Fruit fly (Drosophila melanogaster) whole organism, embryonic: Measurements from ENCODE around the gene fz3.

Source experiments
- Ada2b ChIP-seq: fragments of 200-800 bp; sonication (Bioruptor generic); IDR thresholded peaks from 2 replicates; pipeline ENCODE4 v1.3.6; 2022; ENCODE audit warnings: missing biosample characterization, missing genetic modification characterization
- B-H1 ChIP-seq: fragments of 200-800 bp; sonication (Bioruptor generic); IDR thresholded peaks from 3 replicates; pipeline ENCODE4 v1.3.6; 2022; ENCODE audit warnings: missing biosample characterization, missing genetic modification characterization
- BEAF-32 ChIP-seq: fragments of 200-800 bp; sonication (Bioruptor generic); optimal IDR thresholded peaks from 3 replicates; lab custom pipeline; 2017; ENCODE audit warnings: missing biosample characterization, missing genetic modification characterization, mild to moderate bottlenecking, moderate library complexity, missing genetic modification reagents
- Bdp1 ChIP-seq: fragments of 200-800 bp; sonication (Bioruptor generic); optimal IDR thresholded peaks from 3 replicates; lab custom pipeline; 2016; ENCODE audit warnings: missing biosample characterization, missing genetic modification characterization
- Bgb ChIP-seq: fragments of 200-800 bp; sonication (Bioruptor generic); IDR thresholded peaks from 2 replicates; pipeline ENCODE4 v1.3.6; 2022; ENCODE audit warnings: missing biosample characterization, missing genetic modification characterization; ENCODE audit not compliant: partially characterized antibody
- CG1024 ChIP-seq: fragments of 200-800 bp; sonication (Bioruptor generic); IDR thresholded peaks from 2 replicates; pipeline ENCODE4 v1.3.6; 2022; ENCODE audit warnings: missing biosample characterization, missing genetic modification characterization
- CG11398 ChIP-seq: fragments of 200-800 bp; sonication (Bioruptor generic); optimal IDR thresholded peaks from 2 replicates; lab custom pipeline; 2016; ENCODE audit warnings: missing biosample characterization, missing genetic modification characterization
- CG12769 ChIP-seq: fragments of 200-800 bp; sonication (Bioruptor generic); optimal IDR thresholded peaks from 2 replicates; lab custom pipeline; 2019; ENCODE audit warnings: missing biosample characterization, mild to moderate bottlenecking, missing genetic modification characterization, moderate library complexity
- CG14710 ChIP-seq: fragments of 200-800 bp; sonication (Bioruptor generic); optimal IDR thresholded peaks from 3 replicates; lab custom pipeline; 2019; ENCODE audit warnings: missing biosample characterization, mild to moderate bottlenecking, missing genetic modification characterization, moderate library complexity
- CG1529 ChIP-seq: fragments of 200-800 bp; sonication (Bioruptor generic); optimal IDR thresholded peaks from 3 replicates; lab custom pipeline; 2018; ENCODE audit warnings: missing biosample characterization, missing genetic modification characterization
- CG3065 ChIP-seq: fragments of 200-800 bp; sonication (Bioruptor generic); optimal IDR thresholded peaks from 2 replicates; lab custom pipeline; 2016; ENCODE audit warnings: missing biosample characterization, missing genetic modification characterization
- CG32532 ChIP-seq: fragments of 200-800 bp; sonication (Bioruptor generic); IDR thresholded peaks from 2 replicates; pipeline ENCODE4 v1.3.6; 2022; ENCODE audit warnings: missing biosample characterization, missing genetic modification characterization
- CG32772 ChIP-seq: fragments of 200-800 bp; sonication (Bioruptor generic); IDR thresholded peaks from 2 replicates; pipeline ENCODE4 v1.3.6; 2022; ENCODE audit warnings: missing biosample characterization, missing genetic modification characterization
- CG3726 ChIP-seq: fragments of 200-800 bp; sonication (Bioruptor generic); IDR thresholded peaks from 3 replicates; pipeline ENCODE4, ENCODE4 v1.3.6; 2022; ENCODE audit warnings: missing biosample characterization, missing genetic modification characterization
- CG4282 ChIP-seq: fragments of 200-800 bp; sonication (Bioruptor generic); optimal IDR thresholded peaks from 2 replicates; lab custom pipeline; 2016; ENCODE audit warnings: missing biosample characterization, missing genetic modification characterization
- CG4820 ChIP-seq: fragments of 200-800 bp; sonication (Bioruptor generic); optimal IDR thresholded peaks from 3 replicates; lab custom pipeline; 2016; ENCODE audit warnings: missing biosample characterization, missing genetic modification characterization
- CG6272 ChIP-seq: fragments of 200-800 bp; sonication (Bioruptor generic); IDR thresholded peaks from 2 replicates; pipeline ENCODE4 v1.3.6; 2022; ENCODE audit warnings: missing biosample characterization, missing genetic modification characterization
- CG6813 ChIP-seq: fragments of 200-800 bp; sonication (Bioruptor generic); optimal IDR thresholded peaks from 2 replicates; lab custom pipeline; 2017; ENCODE audit warnings: missing biosample characterization, missing genetic modification characterization, mild to moderate bottlenecking, moderate library complexity, missing genetic modification reagents
- CG7786 ChIP-seq: fragments of 200-800 bp; sonication (Bioruptor generic); optimal IDR thresholded peaks from 2 replicates; lab custom pipeline; 2016; ENCODE audit warnings: missing biosample characterization, missing genetic modification characterization
- CG9609 ChIP-seq: fragments of 200-800 bp; sonication (Bioruptor generic); optimal IDR thresholded peaks from 3 replicates; lab custom pipeline; 2016; ENCODE audit warnings: missing biosample characterization, missing genetic modification characterization
- CG9876 ChIP-seq: fragments of 200-800 bp; sonication (Bioruptor generic); optimal IDR thresholded peaks from 2 replicates; lab custom pipeline; 2016; ENCODE audit warnings: missing biosample characterization, missing genetic modification characterization
- D ChIP-seq, 2 experiments: fragments of 200-800 bp in 1 of 2; fragments of >200 bp in 1 of 2; sonication (Bioruptor generic) in 1 of 2; optimal IDR thresholded peaks; 2 replicates in 1 of 2; 3 replicates in 1 of 2; lab custom pipeline; 2017; ENCODE audit warnings: mild to moderate bottlenecking in 1 of 2, missing biosample characterization in 1 of 2, missing genetic modification characterization in 1 of 2, missing genetic modification reagents in 1 of 2
- Dek ChIP-seq: fragments of 200-800 bp; sonication (Bioruptor generic); optimal IDR thresholded peaks from 3 replicates; lab custom pipeline; 2019; ENCODE audit warnings: missing biosample characterization, mild to moderate bottlenecking, missing genetic modification characterization, moderate library complexity
- Dref ChIP-seq: fragments of 200-800 bp; sonication (Bioruptor generic); IDR thresholded peaks from 2 replicates; pipeline ENCODE4 v1.3.6; 2022; ENCODE audit warnings: missing biosample characterization, missing genetic modification characterization
- Gug ChIP-seq: fragments of 200-800 bp; sonication (Bioruptor generic); IDR thresholded peaks from 4 replicates; pipeline ENCODE4 v1.3.6; 2022; ENCODE audit warnings: missing biosample characterization, missing genetic modification characterization
- Hr51 ChIP-seq, 2 experiments: fragments of 200-800 bp; sonication (Bioruptor generic); optimal IDR thresholded peaks; 2 replicates in 1 of 2; 3 replicates in 1 of 2; lab custom pipeline; 2016 to 2018; ENCODE audit warnings: missing biosample characterization in 2 of 2, missing genetic modification characterization in 2 of 2, mild to moderate bottlenecking in 1 of 2, moderate library complexity in 1 of 2
- Jarid2 ChIP-seq: fragments of 200-800 bp; sonication (Bioruptor generic); optimal IDR thresholded peaks from 3 replicates; lab custom pipeline; 2017; ENCODE audit warnings: mild to moderate bottlenecking, missing biosample characterization, missing genetic modification reagents, missing genetic modification characterization
- Mes4 ChIP-seq: fragments of 200-800 bp; sonication (Bioruptor generic); optimal IDR thresholded peaks from 2 replicates; lab custom pipeline; 2016; ENCODE audit warnings: missing biosample characterization, missing genetic modification characterization
- Nf-YA ChIP-seq: fragments of 200-800 bp; sonication (Bioruptor generic); IDR thresholded peaks from 2 replicates; pipeline ENCODE4 v1.3.6; 2022; ENCODE audit warnings: missing biosample characterization, missing genetic modification characterization
- Optix ChIP-seq: fragments of 200-800 bp; sonication (Bioruptor generic); IDR thresholded peaks from 3 replicates; pipeline ENCODE4 v1.3.6; 2022; ENCODE audit warnings: missing biosample characterization, missing genetic modification characterization
- Ravus ChIP-seq: fragments of 200-800 bp; sonication (Bioruptor generic); IDR thresholded peaks from 2 replicates; pipeline ENCODE4 v1.3.6; 2022; ENCODE audit warnings: missing biosample characterization, missing genetic modification characterization
- Ssrp ChIP-seq: fragments of 200-800 bp; sonication (Bioruptor generic); optimal IDR thresholded peaks from 2 replicates; lab custom pipeline; 2018; ENCODE audit warnings: missing biosample characterization, mild to moderate bottlenecking, missing genetic modification characterization, moderate library complexity
- Vsx1 ChIP-seq: fragments of 200-800 bp; sonication (Bioruptor generic); optimal IDR thresholded peaks from 2 replicates; lab custom pipeline; 2017; ENCODE audit warnings: missing biosample characterization, mild to moderate bottlenecking, missing genetic modification characterization, missing genetic modification reagents
- bbx ChIP-seq: fragments of 200-800 bp; sonication (Bioruptor generic); IDR thresholded peaks from 2 replicates; pipeline ENCODE4 v1.3.6; 2022; ENCODE audit warnings: missing biosample characterization, missing genetic modification characterization; ENCODE audit not compliant: partially characterized antibody
- chinmo ChIP-seq: fragments of 200-800 bp; sonication (Bioruptor generic); IDR thresholded peaks from 4 replicates; pipeline ENCODE4 v1.3.6; 2022; ENCODE audit warnings: missing biosample characterization, missing genetic modification characterization; ENCODE audit not compliant: partially characterized antibody
- ci ChIP-seq: fragments of 200-800 bp; sonication (Bioruptor generic); IDR thresholded peaks from 3 replicates; pipeline ENCODE4 v1.3.6; 2022; ENCODE audit warnings: missing biosample characterization, missing genetic modification characterization
- crol ChIP-seq: fragments of 200-800 bp; sonication (Bioruptor generic); IDR thresholded peaks from 2 replicates; pipeline ENCODE4 v1.3.6; 2022; ENCODE audit warnings: missing biosample characterization, missing genetic modification characterization
- dmrt11E ChIP-seq: fragments of 200-800 bp; sonication (Bioruptor generic); optimal IDR thresholded peaks from 3 replicates; lab custom pipeline; 2018; ENCODE audit warnings: missing biosample characterization, mild to moderate bottlenecking, missing genetic modification characterization, moderate library complexity
- fd64A ChIP-seq: fragments of 200-800 bp; sonication (Bioruptor generic); optimal IDR thresholded peaks from 3 replicates; lab custom pipeline; 2018; ENCODE audit warnings: missing biosample characterization, mild to moderate bottlenecking, missing genetic modification characterization
- gcm ChIP-seq: fragments of 200-800 bp; sonication (Bioruptor generic); optimal IDR thresholded peaks from 2 replicates; lab custom pipeline; 2019; ENCODE audit warnings: missing biosample characterization, mild to moderate bottlenecking, missing genetic modification characterization, moderate library complexity
- her ChIP-seq: fragments of 200-800 bp; sonication (Bioruptor generic); optimal IDR thresholded peaks from 2 replicates; lab custom pipeline; 2016; ENCODE audit warnings: missing biosample characterization, missing genetic modification characterization
- nom ChIP-seq: fragments of 200-800 bp; sonication (Bioruptor generic); optimal IDR thresholded peaks from 2 replicates; lab custom pipeline; 2017; ENCODE audit warnings: missing biosample characterization, missing genetic modification characterization, mild to moderate bottlenecking, moderate library complexity, missing genetic modification reagents
- org-1 ChIP-seq: fragments of 200-800 bp; sonication (Bioruptor generic); optimal IDR thresholded peaks from 2 replicates; lab custom pipeline; 2017; ENCODE audit warnings: missing biosample characterization, missing genetic modification characterization
- run ChIP-seq: fragments of 200-800 bp; sonication (Bioruptor generic); optimal IDR thresholded peaks from 3 replicates; lab custom pipeline; 2018; ENCODE audit warnings: missing biosample characterization, mild to moderate bottlenecking, missing genetic modification characterization
- sisA ChIP-seq: fragments of 200-800 bp; sonication (Bioruptor generic); IDR thresholded peaks from 2 replicates; pipeline ENCODE4 v1.3.6; 2022; ENCODE audit warnings: missing biosample characterization, missing genetic modification characterization
- so ChIP-seq: fragments of 200-800 bp; sonication (Bioruptor generic); IDR thresholded peaks from 3 replicates; pipeline ENCODE4 v1.3.6; 2022; ENCODE audit warnings: missing biosample characterization, missing genetic modification characterization
- stc ChIP-seq: fragments of 200-800 bp; sonication (Bioruptor generic); IDR thresholded peaks from 2 replicates; pipeline ENCODE4 v1.3.6; 2022; ENCODE audit warnings: missing biosample characterization, missing genetic modification characterization
- zen2 ChIP-seq: fragments of 200-800 bp; sonication (Bioruptor generic); IDR thresholded peaks from 3 replicates; pipeline ENCODE4 v1.3.6; 2022; ENCODE audit warnings: missing biosample characterization, missing genetic modification characterization; ENCODE audit not compliant: partially characterized antibody
- zf30C ChIP-seq: fragments of 200-800 bp; sonication (Bioruptor generic); optimal IDR thresholded peaks from 3 replicates; lab custom pipeline; 2018; ENCODE audit warnings: missing biosample characterization, mild to moderate bottlenecking, missing genetic modification characterization

fz3 gene

DNA sequence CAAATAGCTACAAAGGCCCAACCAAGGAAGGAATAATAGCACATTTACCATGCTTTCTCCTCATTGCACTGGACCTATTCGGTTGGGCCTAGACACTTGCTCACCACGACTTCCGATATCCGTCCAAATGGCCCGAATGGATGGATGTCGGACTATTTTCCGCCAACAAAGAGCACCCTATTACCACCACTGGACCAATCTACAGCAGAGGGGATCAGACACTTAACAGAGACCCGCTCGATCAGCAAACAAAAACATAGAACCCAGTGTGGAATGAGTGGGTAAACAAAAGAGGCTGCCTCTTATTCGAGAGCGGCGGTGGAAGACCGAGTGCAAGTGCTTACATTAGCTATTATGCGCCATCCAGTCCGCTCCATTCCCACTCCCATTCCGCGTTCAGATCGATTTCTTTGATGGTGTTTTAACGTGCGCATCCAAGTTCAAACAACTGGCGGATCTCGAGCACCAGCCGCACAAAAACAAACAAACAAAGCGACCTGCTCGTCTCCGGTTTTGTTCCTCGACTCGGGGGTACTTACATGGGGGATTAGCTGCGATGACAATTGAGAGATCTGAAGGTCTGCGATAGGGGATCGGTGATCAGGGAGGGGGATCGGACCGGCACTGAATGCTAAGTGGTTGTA is 1.1 kb upstream of the fz3 start (continued):
- TF ChIP-seq Bgb (GFP tag; lab: Robert Waterston, UW), result no peak
- no peak for TF ChIP-seq CG4282 (GFP tag; lab: Kevin White, UChicago)
- TF ChIP-seq Vsx1 (GFP tag; lab: Kevin White, UChicago), result no peak
- no peak for TF ChIP-seq CG1529 (GFP tag; lab: Kevin White, UChicago)
- no peak for TF ChIP-seq bbx (GFP tag; lab: Robert Waterston, UW)
- no peak for TF ChIP-seq nom (GFP tag; lab: Kevin White, UChicago)
- TF ChIP-seq CG32772 (GFP tag; lab: Robert Waterston, UW), result no peak
- TF ChIP-seq org-1 (GFP tag; lab: Kevin White, UChicago), result peak; percentile 12
- TF ChIP-seq dmrt11E (tag; lab: Kevin White, UChicago), result peak; percentile 1
- TF ChIP-seq crol (GFP tag; lab: Robert Waterston, UW), result peak; percentile 52; the same call in 1 of the 2 replicates
- peak; percentile 28 for TF ChIP-seq fd64A (GFP tag; lab: Kevin White, UChicago)
- 0 out of 4 replicates have a peak, but pooled peaks have one; percentile 20 for TF ChIP-seq chinmo
- no peak for TF ChIP-seq Hr51 (GFP tag; optimal IDR thresholded peaks at IDR 0.05; lab: Kevin White, UChicago)
- TF ChIP-seq CG12769, result peak; percentile 40
- no peak for TF ChIP-seq CG3065 (GFP tag; lab: Kevin White, UChicago)
- no peak for TF ChIP-seq Ravus (GFP tag; lab: Robert Waterston, UW)
- no peak for TF ChIP-seq Dek (tag; lab: Kevin White, UChicago)
- TF ChIP-seq CG6272, result no peak
- peak; percentile 10 for TF ChIP-seq CG14710 (tag; lab: Kevin White, UChicago)
- TF ChIP-seq stc (GFP tag; lab: Robert Waterston, UW), result no peak
- peak; percentile 29; the same call in 1 of the 2 replicates for TF ChIP-seq Dref (GFP tag; lab: Robert Waterston, UW)
- TF ChIP-seq CG11398 (GFP tag; lab: Kevin White, UChicago), result no peak
- TF ChIP-seq gcm, result peak; percentile 4
- no peak for TF ChIP-seq Bdp1 (GFP tag; lab: Kevin White, UChicago)
- no peak for TF ChIP-seq CG1024 (GFP tag; lab: Robert Waterston, UW)
- TF ChIP-seq Ada2b (GFP tag; lab: Robert Waterston, UW), result no peak
- TF ChIP-seq run, result no peak
- no peak for TF ChIP-seq zen2
- TF ChIP-seq Nf-YA (GFP tag; lab: Robert Waterston, UW), result no peak
- TF ChIP-seq ci, result 0 out of 3 replicates have a peak, but pooled peaks have one; percentile 30
- TF ChIP-seq BEAF-32, result no peak
- TF ChIP-seq Mes4 (GFP tag; lab: Kevin White, UChicago), result no peak
- TF ChIP-seq Optix (GFP tag; lab: Robert Waterston, UW), result 0 out of 3 replicates have a peak, but pooled peaks have one; percentile 7
- no peak for TF ChIP-seq D (optimal IDR thresholded peaks at IDR 0.05; lab: Kevin White, UChicago)
- TF ChIP-seq D (GFP tag; optimal IDR thresholded peaks at IDR 0.05; lab: Kevin White, UChicago), result peak; percentile 8
- TF ChIP-seq, all 482 proteins: peak for 43

DNA sequence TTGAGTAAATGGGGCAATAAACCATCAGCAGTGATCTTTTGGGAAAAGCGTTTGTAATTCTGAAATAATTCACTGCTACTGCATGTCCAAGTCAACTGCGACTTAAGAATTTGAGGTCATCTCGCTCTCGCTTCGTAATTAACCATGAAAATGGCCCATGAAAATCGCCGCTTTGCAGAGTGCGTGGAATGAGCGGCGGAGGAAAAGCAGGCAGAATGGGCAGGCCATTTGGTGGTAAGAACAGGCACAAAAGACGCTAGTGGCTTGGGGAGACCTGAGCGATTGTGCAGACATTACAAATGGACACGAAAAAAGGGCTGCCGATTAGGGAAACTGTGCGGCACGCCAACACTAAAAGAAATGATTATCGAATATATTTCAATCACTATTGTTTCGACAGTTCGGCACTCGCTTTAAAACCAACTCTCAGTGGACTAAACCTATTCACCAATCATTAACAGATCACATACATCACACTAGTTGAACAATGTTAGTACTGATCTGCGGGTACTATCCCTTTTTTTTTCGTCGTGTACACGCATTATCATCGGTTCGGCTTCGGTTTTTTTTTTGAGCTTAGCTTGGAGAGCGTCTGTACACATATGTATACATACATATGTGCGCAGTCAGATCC is 1.8 kb downstream of the fz3 start:
- TF ChIP-seq CG7786 (GFP tag; lab: Kevin White, UChicago), result peak; percentile 14
- TF ChIP-seq sisA (GFP tag; lab: Robert Waterston, UW), result peak; percentile 55
- TF ChIP-seq zf30C (GFP tag; lab: Kevin White, UChicago), result peak; percentile 67
- TF ChIP-seq so (GFP tag; lab: Robert Waterston, UW), result 0 out of 3 replicates have a peak, but pooled peaks have one; percentile 22
- TF ChIP-seq CG4820 (GFP tag; lab: Kevin White, UChicago), result peak; percentile 45
- TF ChIP-seq CG9876 (GFP tag; lab: Kevin White, UChicago), result no peak
- no peak for TF ChIP-seq CG32532 (GFP tag; lab: Robert Waterston, UW)
- TF ChIP-seq CG6813 (GFP tag; lab: Kevin White, UChicago), result peak; percentile 27
- no peak for TF ChIP-seq CG9609 (GFP tag; lab: Kevin White, UChicago)
- TF ChIP-seq CG3726 (GFP tag; lab: Robert Waterston, UW), result no peak
- 0 out of 4 replicates have a peak, but pooled peaks have one; percentile 2 for TF ChIP-seq Gug (GFP tag; lab: Robert Waterston, UW)
- TF ChIP-seq B-H1, result no peak
- peak; percentile 18 for TF ChIP-seq Jarid2 (GFP tag; lab: Kevin White, UChicago)
- peak; percentile 0 for TF ChIP-seq Ssrp (tag; lab: Kevin White, UChicago)
- no peak for TF ChIP-seq her (GFP tag; lab: Kevin White, UChicago)
